Fruit fly (Drosophila melanogaster): ENCODE results near the gene Polr2C.

Gene Polr2C

DNA sequence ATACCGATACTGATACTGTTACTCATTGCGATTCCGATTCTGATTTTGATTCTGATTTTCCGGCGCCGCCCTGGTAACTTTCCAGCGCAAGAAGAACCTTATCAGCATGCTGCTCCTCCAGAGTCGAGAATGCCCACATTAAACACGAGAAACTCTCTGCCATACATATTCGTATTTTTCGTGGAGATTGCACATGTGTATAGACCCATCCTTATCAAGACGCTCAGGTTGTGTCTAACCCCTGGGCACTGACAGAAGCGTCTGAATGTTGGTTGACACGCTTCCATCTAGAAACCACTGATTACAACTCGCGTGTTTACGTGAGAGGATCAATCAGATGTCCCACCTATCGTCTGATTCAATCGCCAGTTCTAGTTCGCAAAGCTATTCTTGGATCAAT lies 28.0 kb upstream of the Polr2C start:
- TF ChIP-seq Vsx2 (GFP tag; optimal IDR thresholded peaks at IDR 0.05; ENCODE audit: partially characterized antibody) (no peak), dl (GFP tag; optimal IDR thresholded peaks at IDR 0.05; ENCODE audit: insufficient read depth in 1 of 2, partially characterized antibody in 2 of 2) (no peak), rgr (GFP tag; optimal IDR thresholded peaks at IDR 0.05) (no peak), lola (GFP tag; optimal IDR thresholded peaks at IDR 0.05) (no peak)

dm6 chr2L:13807097-13807496 lies 26.0 kb upstream of the Polr2C start:
- TF ChIP-seq ey (GFP tag; optimal IDR thresholded peaks at IDR 0.05) (no peak), CrebA (GFP tag; optimal IDR thresholded peaks at IDR 0.05; ENCODE audit: borderline replicate concordance) (no peak), rgr (GFP tag; optimal IDR thresholded peaks at IDR 0.05) (peak; percentile 52), CG9705 (GFP tag; optimal IDR thresholded peaks at IDR 0.05) (no peak), pan (optimal IDR thresholded peaks at IDR 0.05) (no peak), Vsx2 (GFP tag; optimal IDR thresholded peaks at IDR 0.05; ENCODE audit: partially characterized antibody) (no peak), GATAd (GFP tag; optimal IDR thresholded peaks at IDR 0.05) (no peak), usp (GFP tag; optimal IDR thresholded peaks at IDR 0.05) (no peak), Hr78 (GFP tag; optimal IDR thresholded peaks at IDR 0.05) (no peak), foxo (GFP tag; optimal IDR thresholded peaks at IDR 0.05) (no peak), Myc (optimal IDR thresholded peaks at IDR 0.05) (no peak), CG32264 (GFP tag; optimal IDR thresholded peaks at IDR 0.05) (no peak), lola (GFP tag; optimal IDR thresholded peaks at IDR 0.05) (no peak), Rel (GFP tag; optimal IDR thresholded peaks at IDR 0.05) (no peak), Rel (tag; optimal IDR thresholded peaks at IDR 0.05) (no peak), Hr83 (GFP tag; optimal IDR thresholded peaks at IDR 0.05; ENCODE audit: poor library complexity, severe bottlenecking) (peak; percentile 76), OdsH (GFP tag; optimal IDR thresholded peaks at IDR 0.05) (peak; percentile 13), jim (GFP tag; optimal IDR thresholded peaks at IDR 0.05) (no peak), br (GFP tag; optimal IDR thresholded peaks at IDR 0.05) (no peak), h (GFP tag; optimal IDR thresholded peaks at IDR 0.05) (peak; percentile 55), Jra (GFP tag; optimal IDR thresholded peaks at IDR 0.05) (no peak), dsf (GFP tag; optimal IDR thresholded peaks at IDR 0.05; ENCODE audit: borderline replicate concordance) (no peak), N (GFP tag; optimal IDR thresholded peaks at IDR 0.05) (no peak), Dfd (GFP tag; optimal IDR thresholded peaks at IDR 0.05) (no peak), dmrt93B (GFP tag; optimal IDR thresholded peaks at IDR 0.05) (no peak), Hnf4 (GFP tag; optimal IDR thresholded peaks at IDR 0.05) (no peak), fru (GFP tag; optimal IDR thresholded peaks at IDR 0.05) (peak; percentile 42), tai (GFP tag; optimal IDR thresholded peaks at IDR 0.05) (no peak), dl (GFP tag; optimal IDR thresholded peaks at IDR 0.05; ENCODE audit: insufficient read depth in 1 of 2, partially characterized antibody in 2 of 2) (no peak), Abd-B (GFP tag; optimal IDR thresholded peaks at IDR 0.05) (no peak), psq (GFP tag; optimal IDR thresholded peaks at IDR 0.05) (no peak), woc (GFP tag; optimal IDR thresholded peaks at IDR 0.05) (no peak), HLH106 (tag; optimal IDR thresholded peaks at IDR 0.05) (no peak), sv (GFP tag; optimal IDR thresholded peaks at IDR 0.05) (no peak), sage (GFP tag; optimal IDR thresholded peaks at IDR 0.05) (no peak), Sp1 (GFP tag; optimal IDR thresholded peaks at IDR 0.05) (no peak), Dif (GFP tag; optimal IDR thresholded peaks at IDR 0.05; ENCODE audit: partially characterized antibody) (no peak), brk (GFP tag; optimal IDR thresholded peaks at IDR 0.05) (no peak), Mio (GFP tag; optimal IDR thresholded peaks at IDR 0.05) (no peak)

dm6 chr2L:13807959-13808358 lies 25.2 kb upstream of the Polr2C start:
- no peak for TF ChIP-seq sage (GFP tag; optimal IDR thresholded peaks at IDR 0.05)
- peak; percentile 34 for TF ChIP-seq OdsH (GFP tag; optimal IDR thresholded peaks at IDR 0.05)
- no peak for TF ChIP-seq usp (GFP tag; optimal IDR thresholded peaks at IDR 0.05)
- TF ChIP-seq Dfd (GFP tag; optimal IDR thresholded peaks at IDR 0.05) = no peak
- no peak for TF ChIP-seq lola (GFP tag; optimal IDR thresholded peaks at IDR 0.05)
- no peak for TF ChIP-seq psq (GFP tag; optimal IDR thresholded peaks at IDR 0.05)
- TF ChIP-seq Hr83 (GFP tag; optimal IDR thresholded peaks at IDR 0.05; ENCODE audit: poor library complexity, severe bottlenecking) = peak; percentile 64
- peak; percentile 45 for TF ChIP-seq rgr (GFP tag; optimal IDR thresholded peaks at IDR 0.05)
- TF ChIP-seq tai (GFP tag; optimal IDR thresholded peaks at IDR 0.05) = no peak
- peak; percentile 38 for TF ChIP-seq Sp1 (GFP tag; optimal IDR thresholded peaks at IDR 0.05)
- peak; percentile 3 for TF ChIP-seq CG32264 (GFP tag; optimal IDR thresholded peaks at IDR 0.05)

Measured in whole organism, wandering third instar larva.